Fruit fly (Drosophila melanogaster): ENCODE results near the gene CG33080.

dm6 chrX:5672243-5673051 is 45.1 kb downstream of the CG33080 start, which contains the start of gene RpL35:
- TF ChIP-seq Snoo (tag; optimal IDR thresholded peaks at IDR 0.05) (peak; percentile 31), CG8159 (tag; optimal IDR thresholded peaks at IDR 0.05) (peak; percentile 24), Pif1B (GFP tag; optimal IDR thresholded peaks at IDR 0.05) (no peak), CG9948 (tag; optimal IDR thresholded peaks at IDR 0.05) (no peak), CG8301 (tag; optimal IDR thresholded peaks at IDR 0.05) (peak; percentile 8), Pif1A (GFP tag; optimal IDR thresholded peaks at IDR 0.05) (no peak), CG10348 (GFP tag; IDR thresholded peaks at IDR 0.05) (no peak), CG4496 (GFP tag; IDR thresholded peaks at IDR 0.05) (peak; percentile 51; the same call in 2 of the 3 replicates), CG14655 (GFP tag; optimal IDR thresholded peaks at IDR 0.05) (no peak), CG15710 (tag; optimal IDR thresholded peaks at IDR 0.05) (no peak), CG12605 (GFP tag; IDR thresholded peaks at IDR 0.05) (no peak)

Measured in whole organism, pupa.